Worm (Caenorhabditis elegans) whole organism, midembryonic: ENCODE data around the gene ttll-5.

Experiments
- flt-1 ChIP-seq: fragments of 200-800 bp; sonication (Bioruptor generic); IDR thresholded peaks from 2 replicates; pipeline ENCODE4 v1.3.6; 2022; ENCODE audit warnings: missing genetic modification characterization, missing compliant biosample characterization
- ztf-29 ChIP-seq: fragments of 200-800 bp; sonication (Bioruptor generic); IDR thresholded peaks from 2 replicates; pipeline ENCODE4 v1.3.6; 2022; ENCODE audit warnings: missing genetic modification reagents, missing genetic modification characterization, missing compliant biosample characterization

ce11 chrV:11541284-11541683 lies 32.4 kb downstream of the ttll-5 start:
- TF ChIP-seq flt-1 (GFP tag; lab: Robert Waterston, UW) = peak; percentile 33; the same call in 1 of the 2 replicates
- TF ChIP-seq ztf-29 (GFP tag; lab: Robert Waterston, UW) = no peak
